Worm (Caenorhabditis elegans) whole organism, L1 larva: ENCODE measurements around the gene T03G6.3.

Source experiments
- aly-2 ChIP-seq: fragments of 150-350 bp; optimal IDR thresholded peaks from 2 replicates; lab custom pipeline; 2014; ENCODE audit warnings: missing biosample characterization, missing genetic modification characterization
- ama-1 ChIP-seq: fragments of 150-350 bp; optimal IDR thresholded peaks from 2 replicates; lab custom pipeline; 2014
- dsc-1 ChIP-seq: sonication (generic microtip); optimal IDR thresholded peaks from 2 replicates; lab custom pipeline; 2016; ENCODE audit warnings: mild to moderate bottlenecking, missing genetic modification characterization, missing compliant biosample characterization
- fos-1 ChIP-seq: fragments of 150-350 bp; optimal IDR thresholded peaks from 2 replicates; lab custom pipeline; 2014; ENCODE audit warnings: missing biosample characterization, missing genetic modification characterization
- jun-1 ChIP-seq: fragments of 150-350 bp; optimal IDR thresholded peaks from 2 replicates; lab custom pipeline; 2014; ENCODE audit warnings: missing biosample characterization, missing genetic modification reagents, missing genetic modification characterization
- nhr-77 ChIP-seq: fragments of 150-350 bp; optimal IDR thresholded peaks from 2 replicates; lab custom pipeline; 2014; ENCODE audit warnings: missing biosample characterization, missing genetic modification characterization
- skn-1 ChIP-seq: fragments of 150-350 bp; optimal IDR thresholded peaks from 2 replicates; lab custom pipeline; 2014; ENCODE audit warnings: missing biosample characterization, missing genetic modification characterization
- ztf-11 ChIP-seq, 2 experiments: sonication (generic microtip); optimal IDR thresholded peaks; 2 replicates each; lab custom pipeline; 2016 to 2017; ENCODE audit warnings: missing genetic modification characterization in 2 of 2, missing biosample characterization in 1 of 2, missing compliant biosample characterization in 1 of 2

- TF ChIP-seq aly-2 (tag; lab: Kevin White, UChicago) (no peak), ama-1 (lab: Kevin White, UChicago) (no peak), dsc-1 (no peak), ztf-11 (tag; optimal IDR thresholded peaks at IDR 0.05; lab: Kevin White, UChicago) (no peak), skn-1 (tag; lab: Kevin White, UChicago) (no peak), jun-1 (tag; lab: Kevin White, UChicago) (no peak), nhr-77 (tag; lab: Kevin White, UChicago) (no peak), fos-1 (tag; lab: Kevin White, UChicago) (no peak)
Measured at ce11 chrX:2593703-2594102, 21.8 kb downstream of the T03G6.3 start, which contains the start of the genes nhr-40 and T03G6.7.
